Worm (Caenorhabditis elegans) whole organism, mixed stage, embryonic: ENCODE measurements around the gene Y17G7B.23.

Experiments used
- ceh-83 ChIP-seq: fragments of 200-800 bp; sonication (Bioruptor generic); optimal IDR thresholded peaks from 2 replicates; lab custom pipeline; 2018; ENCODE audit warnings: mild to moderate bottlenecking, missing genetic modification characterization, missing compliant biosample characterization
- ces-1 ChIP-seq: fragments of 150-350 bp; optimal IDR thresholded peaks from 2 replicates; lab custom pipeline; 2014; ENCODE audit warnings: missing biosample characterization, missing genetic modification reagents, missing genetic modification characterization
- elt-3 ChIP-seq: fragments of 150-350 bp; optimal IDR thresholded peaks from 2 replicates; lab custom pipeline; 2014; ENCODE audit warnings: missing biosample characterization, missing genetic modification characterization
- lin-32 ChIP-seq: fragments of 200-800 bp; sonication (Bioruptor generic); optimal IDR thresholded peaks from 2 replicates; lab custom pipeline; 2018; ENCODE audit warnings: mild to moderate bottlenecking, missing genetic modification characterization, missing compliant biosample characterization
- nhr-237 ChIP-seq: fragments of 150-350 bp; optimal IDR thresholded peaks from 2 replicates; lab custom pipeline; 2014; ENCODE audit warnings: missing biosample characterization, missing genetic modification characterization
- nhr-76 ChIP-seq: sonication (generic microtip); optimal IDR thresholded peaks from 2 replicates; lab custom pipeline; 2017; ENCODE audit warnings: missing biosample characterization, missing genetic modification characterization
- pha-4 ChIP-seq: fragments of 150-350 bp; optimal IDR thresholded peaks from 2 replicates; lab custom pipeline; 2018; ENCODE audit warnings: missing biosample characterization, missing genetic modification reagents, missing genetic modification characterization
- snpc-4 ChIP-seq: fragments of 150-350 bp; optimal IDR thresholded peaks from 2 replicates; lab custom pipeline; 2014; ENCODE audit warnings: missing biosample characterization, missing genetic modification characterization
- unc-39 ChIP-seq: fragments of 150-350 bp; optimal IDR thresholded peaks from 2 replicates; lab custom pipeline; 2014; ENCODE audit warnings: missing biosample characterization, missing genetic modification characterization
- unc-62 ChIP-seq: fragments of 150-350 bp; optimal IDR thresholded peaks from 2 replicates; lab custom pipeline; 2014; ENCODE audit warnings: missing biosample characterization, missing genetic modification reagents, missing genetic modification characterization
- ztf-11 ChIP-seq: fragments of 150-350 bp; optimal IDR thresholded peaks from 2 replicates; lab custom pipeline; 2014; ENCODE audit warnings: missing biosample characterization, missing genetic modification characterization

DNA sequence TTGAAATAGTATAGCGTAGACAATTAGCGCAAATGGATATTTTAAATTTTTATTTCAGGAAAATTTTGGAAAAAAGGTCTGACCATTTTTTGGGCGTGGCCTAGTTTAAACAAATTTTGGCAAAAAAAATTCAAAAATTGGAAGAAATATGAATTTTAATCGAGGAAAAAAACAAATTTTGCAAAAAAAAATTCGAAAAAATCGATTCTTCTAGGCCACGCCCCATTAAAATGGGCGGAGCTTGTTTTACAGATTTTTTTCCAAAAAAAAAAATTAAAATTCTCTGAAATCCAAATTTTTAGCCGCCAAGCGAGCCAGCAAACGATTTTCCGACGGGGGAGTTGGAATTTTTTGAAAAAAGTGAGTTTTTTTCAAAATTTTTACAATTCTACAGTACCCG, 50.3 kb downstream of the Y17G7B.23 start, which contains the start of gene nadk-2:
- TF ChIP-seq elt-3 (tag; lab: Kevin White, UChicago) (no peak), snpc-4 (tag; lab: Kevin White, UChicago) (no peak), pha-4 (tag; lab: Kevin White, UChicago) (no peak), ces-1 (no peak), unc-39 (no peak), lin-32 (GFP tag; lab: Kevin White, UChicago) (no peak), ztf-11 (tag; lab: Kevin White, UChicago) (no peak), nhr-76 (no peak), nhr-237 (no peak), unc-62 (GFP tag; lab: Kevin White, UChicago) (no peak), ceh-83 (GFP tag; lab: Kevin White, UChicago) (no peak)
